Worm (Caenorhabditis elegans) whole organism, L4/young adult: ENCODE results near the gene yif-1.

Source experiments
- W03F9.2 ChIP-seq: fragments of 150-350 bp; optimal IDR thresholded peaks from 2 replicates; lab custom pipeline; 2014; ENCODE audit warnings: missing biosample characterization, missing genetic modification characterization
- dao-5 ChIP-seq: sonication (generic microtip); optimal IDR thresholded peaks from 2 replicates; lab custom pipeline; 2016; ENCODE audit warnings: missing genotype, missing genetic modification characterization, moderate library complexity, missing compliant biosample characterization
- him-1 ChIP-seq: sonication (generic microtip); optimal IDR thresholded peaks from 2 replicates; lab custom pipeline; 2016; ENCODE audit warnings: missing genotype, missing genetic modification reagents, missing genetic modification characterization, missing compliant biosample characterization

yif-1 gene

DNA sequence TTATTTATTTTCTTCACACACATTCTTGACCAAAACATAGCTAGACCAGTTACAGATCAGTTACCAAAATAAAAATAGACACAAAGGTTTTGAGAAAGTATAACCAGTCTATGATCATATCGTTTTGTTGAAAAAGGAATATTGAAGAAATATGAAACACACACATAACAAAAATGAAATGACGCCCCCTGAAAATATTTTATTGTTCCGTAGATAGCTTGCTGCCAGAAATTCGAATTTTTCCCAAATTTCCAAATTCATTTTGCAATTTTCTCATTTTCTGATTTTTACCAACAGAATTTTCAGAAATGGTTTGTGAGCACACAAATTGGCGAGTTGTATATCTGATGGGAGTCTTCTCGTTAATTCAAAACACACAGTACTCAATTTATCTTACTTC lies 20.7 kb upstream of the yif-1 start, which contains the start of gene F57A8.7:
TSS of gene F57A8.7 (plus strand) at position 301 of the 400 bp plus-strand sequence.
- no peak for TF ChIP-seq dao-5 (tag; lab: Kevin White, UChicago)
- no peak for TF ChIP-seq W03F9.2 (tag; lab: Kevin White, UChicago)
- TF ChIP-seq him-1 (tag; lab: Kevin White, UChicago): no peak

- TF ChIP-seq W03F9.2 (tag; lab: Kevin White, UChicago): no peak
- no peak for TF ChIP-seq dao-5 (tag; lab: Kevin White, UChicago)
- no peak for TF ChIP-seq him-1 (tag; lab: Kevin White, UChicago)
These were observed 19.1 kb upstream of the yif-1 start, which contains the start of gene F57A8.6 for ce11 chrV:10073793-10074192. TSS of gene F57A8.6 (minus strand) at chrV:10073893.

DNA sequence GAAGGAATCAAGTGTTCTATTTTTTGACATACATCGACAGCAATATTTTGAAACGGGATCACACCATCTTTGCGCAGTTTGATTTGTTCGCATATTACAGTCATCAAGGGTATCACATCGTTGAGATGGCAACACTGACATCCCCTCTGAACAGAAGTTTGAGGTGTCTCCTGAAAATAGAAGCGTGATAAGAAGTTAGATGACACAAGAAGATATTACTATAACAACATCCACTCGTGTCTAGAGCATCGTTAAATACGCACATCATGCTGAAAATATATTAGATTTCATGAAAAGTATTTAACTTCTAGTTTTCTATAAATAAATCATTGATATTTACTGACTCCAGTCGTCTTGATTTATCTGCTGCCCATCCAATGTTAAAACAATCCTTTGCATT lies 18.0 kb upstream of the yif-1 start:
- TF ChIP-seq him-1 (tag; lab: Kevin White, UChicago) (no peak), dao-5 (tag; lab: Kevin White, UChicago) (no peak), W03F9.2 (tag; lab: Kevin White, UChicago) (no peak)

- TF ChIP-seq W03F9.2 (tag; lab: Kevin White, UChicago): no peak
- TF ChIP-seq him-1 (tag; lab: Kevin White, UChicago): no peak
- no peak for TF ChIP-seq dao-5 (tag; lab: Kevin White, UChicago)
These were observed 15.8 kb upstream of the yif-1 start, which contains the start of gene nhr-192 for ce11 chrV:10070541-10070940. TSS of gene nhr-192 (minus strand) at chrV:10070641.

DNA sequence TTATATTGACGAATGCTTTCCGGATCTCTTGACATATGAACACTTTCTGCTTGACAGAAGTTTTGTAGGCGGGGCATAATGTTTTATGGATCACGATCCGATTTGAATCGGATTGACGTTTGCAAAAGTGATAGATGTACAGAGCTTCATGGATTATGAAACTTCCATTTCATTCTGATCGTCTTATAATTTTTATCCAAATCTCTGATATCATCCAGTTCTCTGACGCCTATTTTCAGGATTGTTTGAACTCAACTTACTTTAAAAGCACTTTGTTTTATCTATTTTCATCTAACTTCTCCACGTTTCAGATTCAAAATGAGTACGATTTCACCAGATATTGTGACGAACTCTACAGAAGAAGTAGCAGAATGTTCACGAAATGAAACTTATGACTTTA lies 12.1 kb upstream of the yif-1 start, which contains the start of gene npr-39:
TSS of gene npr-39 (plus strand) at position 301 of the 400 bp plus-strand sequence.
- TF ChIP-seq him-1 (tag; lab: Kevin White, UChicago) (no peak), W03F9.2 (tag; lab: Kevin White, UChicago) (no peak), dao-5 (tag; lab: Kevin White, UChicago) (no peak)

ce11 chrV:10065679-10066078 lies 11.0 kb upstream of the yif-1 start:
- no peak for TF ChIP-seq dao-5 (tag; lab: Kevin White, UChicago)
- no peak for TF ChIP-seq W03F9.2 (tag; lab: Kevin White, UChicago)
- no peak for TF ChIP-seq him-1 (tag; lab: Kevin White, UChicago)

ce11 chrV:10064221-10064620 lies 9.5 kb upstream of the yif-1 start, which contains the start of gene fipr-13:
TSS of gene fipr-13 (plus strand) at chrV:10064521.
- TF ChIP-seq him-1 (tag; lab: Kevin White, UChicago) (no peak), W03F9.2 (tag; lab: Kevin White, UChicago) (no peak), dao-5 (tag; lab: Kevin White, UChicago) (no peak)

ce11 chrV:10060039-10060438 lies 5.3 kb upstream of the yif-1 start:
- no peak for TF ChIP-seq him-1 (tag; lab: Kevin White, UChicago)
- no peak for TF ChIP-seq dao-5 (tag; lab: Kevin White, UChicago)
- TF ChIP-seq W03F9.2 (tag; lab: Kevin White, UChicago): no peak

DNA sequence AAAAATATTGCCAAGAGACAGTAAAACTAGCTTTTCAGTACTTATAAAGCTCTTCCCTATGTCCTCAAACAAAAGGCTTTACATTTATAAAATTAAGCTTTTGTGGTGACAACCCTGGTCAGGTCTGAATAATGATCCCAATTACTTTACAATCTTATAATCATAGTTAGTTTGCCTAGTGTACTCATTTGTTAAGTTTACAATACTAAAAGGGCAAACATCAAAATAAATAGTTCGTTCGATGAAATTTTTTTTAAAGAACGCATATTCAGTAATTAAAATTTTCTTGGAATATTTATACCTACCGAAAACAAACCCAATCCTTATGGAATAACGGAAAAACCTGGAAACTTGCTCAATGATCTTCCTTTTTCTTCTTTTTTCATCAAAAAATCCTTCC lies 4.0 kb upstream of the yif-1 start:
- TF ChIP-seq dao-5 (tag; lab: Kevin White, UChicago) (no peak), him-1 (tag; lab: Kevin White, UChicago) (no peak), W03F9.2 (tag; lab: Kevin White, UChicago) (no peak)

ce11 chrV:10051855-10052254 lies 2.9 kb downstream of the yif-1 start, which contains the start of gene str-118:
TSS of gene str-118 (plus strand) at chrV:10052155.
- TF ChIP-seq him-1 (tag; lab: Kevin White, UChicago) (no peak), W03F9.2 (tag; lab: Kevin White, UChicago) (no peak), dao-5 (tag; lab: Kevin White, UChicago) (no peak)

ce11 chrV:10047189-10047588 lies 7.5 kb downstream of the yif-1 start:
- TF ChIP-seq dao-5 (tag; lab: Kevin White, UChicago) (no peak), W03F9.2 (tag; lab: Kevin White, UChicago) (no peak), him-1 (tag; lab: Kevin White, UChicago) (no peak)

DNA sequence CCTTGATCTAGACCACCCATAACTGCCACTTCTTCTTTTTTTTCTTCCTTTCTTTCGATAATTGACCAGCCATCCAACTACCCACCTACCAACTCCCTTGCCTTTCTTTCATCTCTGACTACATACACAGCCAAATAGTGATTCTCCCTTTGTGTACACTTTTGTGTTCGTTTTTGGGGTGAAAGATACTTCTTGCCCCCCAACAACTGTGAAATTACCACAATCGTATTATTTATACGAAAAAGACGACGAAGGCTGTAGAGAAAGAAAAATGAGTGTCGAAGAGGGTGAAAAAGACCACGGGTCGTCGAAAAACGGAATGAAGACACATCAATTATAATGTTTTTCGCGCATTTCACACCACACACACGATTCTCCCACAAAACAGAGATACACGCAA lies 8.2 kb downstream of the yif-1 start:
- TF ChIP-seq dao-5 (tag; lab: Kevin White, UChicago): no peak
- TF ChIP-seq him-1 (tag; lab: Kevin White, UChicago): no peak
- TF ChIP-seq W03F9.2 (tag; lab: Kevin White, UChicago): no peak

ce11 chrV:10044735-10045134 lies 10.0 kb downstream of the yif-1 start:
- no peak for TF ChIP-seq W03F9.2 (tag; lab: Kevin White, UChicago)
- TF ChIP-seq dao-5 (tag; lab: Kevin White, UChicago): no peak
- no peak for TF ChIP-seq him-1 (tag; lab: Kevin White, UChicago)

ce11 chrV:10043234-10043796 lies 11.4 kb downstream of the yif-1 start, which contains the start of gene T06E8.8:
TSS of gene T06E8.8 (plus strand) at chrV:10043746.
- TF ChIP-seq dao-5 (tag; lab: Kevin White, UChicago) (no peak), him-1 (tag; lab: Kevin White, UChicago) (no peak), W03F9.2 (tag; lab: Kevin White, UChicago) (no peak)
